Fruit fly (Drosophila melanogaster): Measurements from ENCODE around the gene Sf3a1.

Gene Sf3a1

DNA sequence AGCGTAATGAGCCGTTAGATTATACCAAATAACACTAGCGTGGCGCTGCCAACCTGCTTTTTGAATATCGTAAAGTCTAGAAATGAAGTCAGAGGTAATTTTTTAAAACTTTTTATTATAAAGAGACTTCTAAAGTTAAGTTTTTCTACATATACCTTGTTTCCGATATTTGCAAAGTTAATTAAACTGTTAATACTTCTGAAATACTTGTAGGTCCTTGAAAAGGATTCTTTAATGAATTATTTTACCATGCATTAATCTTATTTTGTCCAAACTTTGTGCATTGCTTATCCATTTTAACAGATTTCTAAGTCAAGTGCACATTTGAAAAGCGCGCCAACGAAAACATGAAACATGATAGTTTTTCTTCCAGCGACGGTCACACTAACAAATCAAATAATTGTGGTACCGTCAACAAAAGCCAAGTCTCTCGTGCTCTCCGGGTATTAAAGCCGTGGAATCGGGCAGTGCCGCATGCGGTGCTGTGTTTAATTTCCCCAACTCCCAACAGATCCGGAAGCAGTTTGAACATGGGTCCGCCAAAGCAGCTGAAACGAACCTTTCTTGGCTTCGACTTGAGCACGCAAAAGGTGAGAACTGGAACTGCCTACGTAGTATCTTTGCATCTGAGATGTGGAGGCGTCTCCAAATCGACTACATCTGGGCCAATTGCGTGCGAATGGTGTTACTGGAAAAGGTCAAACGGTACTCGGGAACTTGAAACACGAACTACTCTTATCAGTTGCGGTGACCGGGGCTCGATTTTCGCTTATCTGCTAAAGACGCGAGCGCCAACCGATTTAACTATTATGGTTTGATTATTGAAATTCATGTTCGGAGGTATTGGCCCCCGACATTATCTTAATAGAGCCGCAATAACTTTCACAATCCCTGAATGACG lies 5.8 kb downstream of the Sf3a1 start, which contains the start of the genes EMC2A and CG3534 (continued):
- TF ChIP-seq nmo (GFP tag; optimal IDR thresholded peaks at IDR 0.05) (no peak), BtbVII (GFP tag; optimal IDR thresholded peaks at IDR 0.05) (no peak), CG31388 (GFP tag; optimal IDR thresholded peaks at IDR 0.05) (no peak), CG17361 (GFP tag; IDR thresholded peaks at IDR 0.05) (no peak; the same call in 2 of the 3 replicates), CG17328 (GFP tag; IDR thresholded peaks at IDR 0.05) (no peak), nerfin-2 (GFP tag; IDR thresholded peaks at IDR 0.05; ENCODE audit: partially characterized antibody) (no peak), CG7786 (GFP tag; optimal IDR thresholded peaks at IDR 0.05) (no peak), dmrt11E (tag; optimal IDR thresholded peaks at IDR 0.05) (no peak), insv (GFP tag; optimal IDR thresholded peaks at IDR 0.05) (no peak), ato (GFP tag; IDR thresholded peaks at IDR 0.05; ENCODE audit: partially characterized antibody) (no peak), CG31224 (GFP tag; IDR thresholded peaks at IDR 0.05) (no peak), CG11504 (tag; optimal IDR thresholded peaks at IDR 0.05) (no peak), CG8388 (GFP tag; optimal IDR thresholded peaks at IDR 0.05) (no peak), ro (GFP tag; IDR thresholded peaks at IDR 0.05) (no peak), her (GFP tag; optimal IDR thresholded peaks at IDR 0.05) (no peak), psq (GFP tag; optimal IDR thresholded peaks at IDR 0.05) (no peak), sens (GFP tag) (peak; percentile 86), Doc3 (GFP tag; IDR thresholded peaks at IDR 0.05; ENCODE audit: partially characterized antibody) (no peak), klu (GFP tag; IDR thresholded peaks at IDR 0.05) (no peak), CG3163 (GFP tag; optimal IDR thresholded peaks at IDR 0.05) (no peak), HLHmδ (GFP tag; optimal IDR thresholded peaks at IDR 0.05) (no peak), CG10274 (GFP tag; optimal IDR thresholded peaks at IDR 0.05) (no peak), sr (GFP tag; IDR thresholded peaks at IDR 0.05) (no peak), GATAe (GFP tag; conservative IDR thresholded peaks at IDR 0.05) (no peak), Asciz (GFP tag; optimal IDR thresholded peaks at IDR 0.05) (peak; percentile 3), pfk (GFP tag; optimal IDR thresholded peaks at IDR 0.05) (no peak), grau (tag; optimal IDR thresholded peaks at IDR 0.05) (no peak), lov (optimal IDR thresholded peaks at IDR 0.05) (no peak), lov (GFP tag; IDR thresholded peaks at IDR 0.05) (no peak), ara (GFP tag; IDR thresholded peaks at IDR 0.05) (no peak), grn (GFP tag; optimal IDR thresholded peaks at IDR 0.05) (peak; percentile 12), CG5953 (GFP tag; IDR thresholded peaks at IDR 0.05) (no peak), CG8944 (GFP tag; optimal IDR thresholded peaks at IDR 0.05) (no peak), CG1647 (GFP tag; optimal IDR thresholded peaks at IDR 0.05) (no peak), gcm2 (GFP tag; optimal IDR thresholded peaks at IDR 0.05) (no peak), CG10147 (GFP tag; optimal IDR thresholded peaks at IDR 0.05) (no peak), br (optimal IDR thresholded peaks at IDR 0.05) (no peak), Tbp (GFP tag; optimal IDR thresholded peaks at IDR 0.05) (no peak), salm (tag; optimal IDR thresholded peaks at IDR 0.05) (no peak), trh (GFP tag; optimal IDR thresholded peaks at IDR 0.05) (no peak), CG12071 (GFP tag; optimal IDR thresholded peaks at IDR 0.05) (no peak), Myb (GFP tag; optimal IDR thresholded peaks at IDR 0.05) (peak; percentile 37), CG4328 (GFP tag; optimal IDR thresholded peaks at IDR 0.05) (no peak), CG10959 (GFP tag; IDR thresholded peaks at IDR 0.05) (no peak), CG14441 (GFP tag; IDR thresholded peaks at IDR 0.05) (peak; percentile 23; the same call in 1 of the 2 replicates), unpg (GFP tag; optimal IDR thresholded peaks at IDR 0.05) (no peak), CG10543 (GFP tag; optimal IDR thresholded peaks at IDR 0.05) (no peak), fd3F (GFP tag; optimal IDR thresholded peaks at IDR 0.05) (no peak), CG17359 (tag; optimal IDR thresholded peaks at IDR 0.05) (peak; percentile 8), CG3847 (GFP tag; IDR thresholded peaks at IDR 0.05) (no peak), onecut (GFP tag; IDR thresholded peaks at IDR 0.05) (no peak)
